Fruit fly (Drosophila melanogaster) whole organism, embryonic: ENCODE results near the gene CG10550.

Experiments
- Aef1 ChIP-seq: fragments of 200-800 bp; sonication (Bioruptor generic); IDR thresholded peaks from 3 replicates; pipeline ENCODE4 v1.3.6; 2022; ENCODE audit warnings: missing biosample characterization, missing genetic modification characterization
- Bdp1 ChIP-seq: fragments of 200-800 bp; sonication (Bioruptor generic); optimal IDR thresholded peaks from 3 replicates; lab custom pipeline; 2016; ENCODE audit warnings: missing biosample characterization, missing genetic modification characterization
- CG10267 ChIP-seq: fragments of 200-800 bp; sonication (Bioruptor generic); optimal IDR thresholded peaks from 2 replicates; lab custom pipeline; 2018; ENCODE audit warnings: missing biosample characterization, mild to moderate bottlenecking, missing genetic modification characterization, moderate library complexity
- CG10565 ChIP-seq: fragments of 200-800 bp; sonication (Bioruptor generic); optimal IDR thresholded peaks from 3 replicates; lab custom pipeline; 2016; ENCODE audit warnings: missing biosample characterization, mild to moderate bottlenecking, missing genetic modification characterization
- CG1233 ChIP-seq: fragments of 200-800 bp; sonication (Bioruptor generic); optimal IDR thresholded peaks from 4 replicates; lab custom pipeline; 2018; ENCODE audit warnings: missing biosample characterization, mild to moderate bottlenecking, missing genetic modification characterization
- CG12769 ChIP-seq: fragments of 200-800 bp; sonication (Bioruptor generic); optimal IDR thresholded peaks from 2 replicates; lab custom pipeline; 2019; ENCODE audit warnings: missing biosample characterization, mild to moderate bottlenecking, missing genetic modification characterization, moderate library complexity
- CG15514 ChIP-seq: fragments of 200-800 bp; sonication (Bioruptor generic); optimal IDR thresholded peaks from 3 replicates; lab custom pipeline; 2017; ENCODE audit warnings: missing biosample characterization, missing genetic modification characterization, mild to moderate bottlenecking, moderate library complexity, missing genetic modification reagents
- CG15696 ChIP-seq: fragments of 200-800 bp; sonication (Bioruptor generic); optimal IDR thresholded peaks from 2 replicates; lab custom pipeline; 2019; ENCODE audit warnings: missing biosample characterization, mild to moderate bottlenecking, missing genetic modification characterization, moderate library complexity
- CG31224 ChIP-seq: fragments of 200-800 bp; sonication (Bioruptor generic); IDR thresholded peaks from 2 replicates; pipeline ENCODE4 v1.3.6; 2022; ENCODE audit warnings: missing biosample characterization, missing genetic modification characterization
- CG34376 ChIP-seq: fragments of 200-800 bp; sonication (Bioruptor generic); optimal IDR thresholded peaks from 2 replicates; lab custom pipeline; 2018; ENCODE audit warnings: missing biosample characterization, mild to moderate bottlenecking, missing genetic modification characterization
- CG8924 ChIP-seq: fragments of 200-800 bp; optimal IDR thresholded peaks from 3 replicates; lab custom pipeline; 2019; ENCODE audit warnings: missing biosample characterization, mild to moderate bottlenecking, missing genetic modification characterization, moderate library complexity
- CG9932 ChIP-seq: fragments of 200-800 bp; sonication (Bioruptor generic); IDR thresholded peaks from 2 replicates; pipeline ENCODE4 v1.3.6; 2022; ENCODE audit warnings: missing biosample characterization, missing genetic modification characterization
- CTCF ChIP-seq: fragments of 200-800 bp; sonication (Bioruptor generic); optimal IDR thresholded peaks from 2 replicates; lab custom pipeline; 2017; ENCODE audit warnings: missing biosample characterization, mild to moderate bottlenecking, missing genetic modification characterization, moderate library complexity
- Doc3 ChIP-seq: fragments of 200-800 bp; sonication (Bioruptor generic); IDR thresholded peaks from 3 replicates; pipeline ENCODE4 v1.3.6; 2022; ENCODE audit warnings: missing biosample characterization, missing genetic modification characterization; ENCODE audit not compliant: partially characterized antibody
- Dp ChIP-seq: fragments of 200-800 bp; sonication (Bioruptor generic); optimal IDR thresholded peaks from 2 replicates; lab custom pipeline; 2018; ENCODE audit warnings: missing biosample characterization, mild to moderate bottlenecking, missing genetic modification characterization, moderate library complexity
- Dref ChIP-seq: fragments of 200-800 bp; sonication (Bioruptor generic); IDR thresholded peaks from 2 replicates; pipeline ENCODE4 v1.3.6; 2022; ENCODE audit warnings: missing biosample characterization, missing genetic modification characterization
- GATAe ChIP-seq: fragments of 200-800 bp; sonication (Bioruptor generic); conservative IDR thresholded peaks from 2 replicates; pipeline ENCODE4 v1.3.6; 2022; ENCODE audit warnings: missing biosample characterization, missing genetic modification characterization
- Nf-YA ChIP-seq: fragments of 200-800 bp; sonication (Bioruptor generic); IDR thresholded peaks from 2 replicates; pipeline ENCODE4 v1.3.6; 2022; ENCODE audit warnings: missing biosample characterization, missing genetic modification characterization
- Six4 ChIP-seq: fragments of 200-800 bp; sonication (Bioruptor generic); optimal IDR thresholded peaks from 2 replicates; lab custom pipeline; 2016; ENCODE audit warnings: missing biosample characterization, missing genetic modification characterization
- Taf1 ChIP-seq: fragments of 200-800 bp; sonication (Bioruptor generic); IDR thresholded peaks from 2 replicates; pipeline ENCODE4 v1.3.6; 2022; ENCODE audit warnings: missing biosample characterization, missing genetic modification characterization
- Vsx1 ChIP-seq: fragments of 200-800 bp; sonication (Bioruptor generic); optimal IDR thresholded peaks from 2 replicates; lab custom pipeline; 2017; ENCODE audit warnings: missing biosample characterization, mild to moderate bottlenecking, missing genetic modification characterization, missing genetic modification reagents
- bcd ChIP-seq: fragments of 200-800 bp; sonication (Bioruptor generic); optimal IDR thresholded peaks from 2 replicates; lab custom pipeline; 2017; ENCODE audit warnings: missing biosample characterization, mild to moderate bottlenecking, missing genetic modification characterization
- caup ChIP-seq: fragments of 200-800 bp; sonication (Bioruptor generic); optimal IDR thresholded peaks from 3 replicates; lab custom pipeline; 2017; ENCODE audit warnings: missing biosample characterization, mild to moderate bottlenecking, missing genetic modification characterization, moderate library complexity; ENCODE audit not compliant: severe bottlenecking
- ci ChIP-seq: fragments of 200-800 bp; sonication (Bioruptor generic); IDR thresholded peaks from 3 replicates; pipeline ENCODE4 v1.3.6; 2022; ENCODE audit warnings: missing biosample characterization, missing genetic modification characterization
- corto ChIP-seq: fragments of 200-800 bp; sonication (Bioruptor generic); optimal IDR thresholded peaks from 2 replicates; lab custom pipeline; 2016; ENCODE audit warnings: missing biosample characterization, mild to moderate bottlenecking, missing genetic modification characterization, moderate library complexity
- dati ChIP-seq: fragments of 200-800 bp; sonication (Bioruptor generic); IDR thresholded peaks from 2 replicates; pipeline ENCODE4 v1.3.6; 2022; ENCODE audit warnings: missing biosample characterization, missing genetic modification characterization
- dimm ChIP-seq: fragments of 200-800 bp; sonication (Bioruptor generic); IDR thresholded peaks from 2 replicates; pipeline ENCODE4 v1.3.6; 2022; ENCODE audit warnings: missing biosample characterization, missing genetic modification characterization
- dm ChIP-seq: fragments of 200-800 bp; sonication (Bioruptor generic); optimal IDR thresholded peaks from 3 replicates; lab custom pipeline; 2016; ENCODE audit warnings: missing biosample characterization, missing genetic modification characterization
- dmrt99B ChIP-seq: fragments of 200-800 bp; sonication (Bioruptor generic); optimal IDR thresholded peaks from 2 replicates; lab custom pipeline; 2018; ENCODE audit warnings: missing biosample characterization, mild to moderate bottlenecking, missing genetic modification characterization, moderate library complexity
- ewg ChIP-seq: fragments of 200-800 bp; sonication (Bioruptor generic); optimal IDR thresholded peaks from 3 replicates; lab custom pipeline; 2017; ENCODE audit warnings: mild to moderate bottlenecking, missing biosample characterization, missing genetic modification reagents, missing genetic modification characterization
- exex ChIP-seq: fragments of 200-800 bp; sonication (Bioruptor generic); optimal IDR thresholded peaks from 4 replicates; lab custom pipeline; 2018; ENCODE audit warnings: missing biosample characterization, mild to moderate bottlenecking, missing genetic modification characterization, moderate library complexity
- fd96Cb ChIP-seq: fragments of 200-800 bp; sonication (Bioruptor generic); optimal IDR thresholded peaks from 2 replicates; lab custom pipeline; 2018; ENCODE audit warnings: missing biosample characterization, mild to moderate bottlenecking, missing genetic modification characterization, moderate library complexity
- fru ChIP-seq: fragments of >200 bp; optimal IDR thresholded peaks from 2 replicates; lab custom pipeline; 2017
- grn ChIP-seq: fragments of 200-800 bp; sonication (Bioruptor generic); optimal IDR thresholded peaks from 3 replicates; lab custom pipeline; 2017; ENCODE audit warnings: missing biosample characterization, missing genetic modification characterization
- gsb-n ChIP-seq: fragments of 200-800 bp; sonication (Bioruptor generic); optimal IDR thresholded peaks from 3 replicates; lab custom pipeline; 2018; ENCODE audit warnings: missing biosample characterization, mild to moderate bottlenecking, missing genetic modification characterization
- inv ChIP-seq: fragments of 200-800 bp; sonication (Bioruptor generic); IDR thresholded peaks from 2 replicates; pipeline ENCODE4 v1.3.6; 2022; ENCODE audit warnings: missing biosample characterization, missing genetic modification characterization; ENCODE audit not compliant: partially characterized antibody
- lab ChIP-seq: fragments of 200-800 bp; sonication (Bioruptor generic); optimal IDR thresholded peaks from 3 replicates; lab custom pipeline; 2017; ENCODE audit warnings: missing biosample characterization, missing genetic modification characterization, mild to moderate bottlenecking, moderate library complexity, missing genetic modification reagents
- mirr ChIP-seq: fragments of 200-800 bp; sonication (Bioruptor generic); optimal IDR thresholded peaks from 3 replicates; lab custom pipeline; 2018; ENCODE audit warnings: missing biosample characterization, mild to moderate bottlenecking, missing genetic modification characterization
- nerfin-1 ChIP-seq: fragments of 200-800 bp; sonication (Bioruptor generic); optimal IDR thresholded peaks from 3 replicates; lab custom pipeline; 2019; ENCODE audit warnings: missing biosample characterization, mild to moderate bottlenecking, missing genetic modification characterization, moderate library complexity
- otp ChIP-seq: fragments of 200-800 bp; sonication (Bioruptor generic); IDR thresholded peaks from 3 replicates; pipeline ENCODE4, ENCODE4 v1.3.6; 2022; ENCODE audit warnings: missing biosample characterization, missing genetic modification characterization
- repo ChIP-seq: fragments of 200-800 bp; sonication (Bioruptor generic); optimal IDR thresholded peaks from 2 replicates; lab custom pipeline; 2016; ENCODE audit warnings: missing biosample characterization, missing genetic modification characterization
- salm ChIP-seq: fragments of 200-800 bp; sonication (Bioruptor generic); optimal IDR thresholded peaks from 2 replicates; lab custom pipeline; 2018; ENCODE audit warnings: missing biosample characterization, mild to moderate bottlenecking, missing genetic modification characterization
- sd ChIP-seq: fragments of 200-800 bp; sonication (Bioruptor generic); optimal IDR thresholded peaks from 3 replicates; lab custom pipeline; 2018; ENCODE audit warnings: missing biosample characterization, mild to moderate bottlenecking, missing genetic modification characterization, moderate library complexity
- slp2 ChIP-seq: fragments of 200-800 bp; sonication (Bioruptor generic); optimal IDR thresholded peaks from 2 replicates; lab custom pipeline; 2016; ENCODE audit warnings: missing biosample characterization, missing genetic modification characterization
- stwl ChIP-seq: fragments of 200-800 bp; sonication (Bioruptor generic); optimal IDR thresholded peaks from 3 replicates; lab custom pipeline; 2018; ENCODE audit warnings: missing biosample characterization, mild to moderate bottlenecking, missing genetic modification characterization, moderate library complexity
- sug ChIP-seq: fragments of 200-800 bp; optimal IDR thresholded peaks from 2 replicates; lab custom pipeline; 2019; ENCODE audit warnings: missing biosample characterization, mild to moderate bottlenecking, missing genetic modification characterization, moderate library complexity

The CG10550 gene

dm6 chr3R:25312583-25312982 is 4.4 kb upstream of the CG10550 start (continued):
- TF ChIP-seq Doc3 (GFP tag; lab: Robert Waterston, UW) (no peak), fru (lab: Kevin White, UChicago) (no peak), salm (no peak), ewg (no peak), gsb-n (tag; lab: Kevin White, UChicago) (no peak), Dref (GFP tag; lab: Robert Waterston, UW) (no peak), nerfin-1 (tag; lab: Kevin White, UChicago) (no peak), CTCF (peak; percentile 89), CG9932 (GFP tag; lab: Robert Waterston, UW) (no peak), corto (GFP tag; lab: Kevin White, UChicago) (no peak), caup (GFP tag; lab: Kevin White, UChicago) (peak; percentile 26), slp2 (GFP tag; lab: Kevin White, UChicago) (no peak), sug (tag; lab: Kevin White, UChicago) (no peak), dati (GFP tag; lab: Robert Waterston, UW) (no peak), CG8924 (tag; lab: Kevin White, UChicago) (no peak), CG15696 (tag; lab: Kevin White, UChicago) (no peak), bcd (peak; percentile 3), repo (GFP tag; lab: Kevin White, UChicago) (no peak), dimm (no peak), CG1233 (GFP tag; lab: Kevin White, UChicago) (peak; percentile 11), dm (GFP tag; lab: Kevin White, UChicago) (no peak), stwl (tag; lab: Kevin White, UChicago) (no peak), Dp (GFP tag; lab: Kevin White, UChicago) (peak; percentile 45), fd96Cb (no peak), CG15514 (GFP tag; lab: Kevin White, UChicago) (peak; percentile 29), CG10565 (no peak), Bdp1 (GFP tag; lab: Kevin White, UChicago) (no peak), inv (GFP tag; lab: Robert Waterston, UW) (no peak), otp (no peak)

DNA sequence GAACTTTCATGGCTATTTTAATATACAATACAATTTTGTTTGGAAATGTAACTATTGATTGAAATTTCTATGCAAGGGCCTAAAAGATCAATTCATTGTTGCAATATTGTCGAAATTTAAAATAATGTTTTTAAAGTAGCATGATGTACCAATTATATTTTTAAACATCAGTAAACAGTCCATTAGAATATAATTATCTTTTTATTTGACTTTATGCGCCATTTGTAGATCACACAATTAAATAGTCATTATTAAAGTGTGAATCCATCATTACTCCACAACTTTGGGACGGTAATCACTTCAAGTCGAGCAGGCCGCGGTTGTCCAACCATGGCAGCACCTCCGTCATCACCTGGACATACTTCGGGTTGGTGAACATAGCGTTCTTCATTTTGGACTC is 2.7 kb upstream of the CG10550 start, which contains the start of gene CG31099:
Gene CG31099 (minus strand): TSS at position 101 of the 400 bp plus-strand sequence.
- no peak for TF ChIP-seq Aef1 (GFP tag; lab: Robert Waterston, UW)
- TF ChIP-seq dmrt99B (tag; lab: Kevin White, UChicago) = no peak
- TF ChIP-seq ci = no peak
- no peak for TF ChIP-seq CG31224 (GFP tag; lab: Robert Waterston, UW)

dm6 chr3R:25309175-25309574 is 984 bp upstream of the CG10550 start:
- TF ChIP-seq Taf1 (GFP tag; lab: Robert Waterston, UW) = no peak
- peak; percentile 53 for TF ChIP-seq lab (GFP tag; lab: Kevin White, UChicago)
- peak; percentile 19 for TF ChIP-seq CG12769 (tag; lab: Kevin White, UChicago)
- peak; percentile 97 for TF ChIP-seq exex
- no peak for TF ChIP-seq CG10267 (tag; lab: Kevin White, UChicago)
- no peak for TF ChIP-seq Six4 (GFP tag; lab: Kevin White, UChicago)
- 0 out of 2 replicates have a peak, but pooled peaks have one; percentile 21 for TF ChIP-seq GATAe
- TF ChIP-seq sug (tag; lab: Kevin White, UChicago) = peak; percentile 69
- peak; percentile 7 for TF ChIP-seq CG34376 (GFP tag; lab: Kevin White, UChicago)
- peak; percentile 3 for TF ChIP-seq sd (tag; lab: Kevin White, UChicago)
- TF ChIP-seq grn (GFP tag; lab: Kevin White, UChicago) = peak; percentile 38
- TF ChIP-seq Vsx1 (GFP tag; lab: Kevin White, UChicago) = peak; percentile 33
- TF ChIP-seq Nf-YA = no peak
- TF ChIP-seq mirr = peak; percentile 64
- TF ChIP-seq, all 482 proteins: peak for 10
